Fruit fly (Drosophila melanogaster) whole organism, embryonic: ENCODE results near the gene CG5068.
A peak's percentile ranks its signal among the peaks of the same experiment; 100 is the strongest.

ENCODE experiments used
- B-H1 ChIP-seq: fragments of 200-800 bp; sonication (Bioruptor generic); IDR thresholded peaks from 3 replicates; pipeline ENCODE4 v1.3.6; 2022; ENCODE audit warnings: missing biosample characterization, missing genetic modification characterization
- BEAF-32 ChIP-seq: fragments of 200-800 bp; sonication (Bioruptor generic); optimal IDR thresholded peaks from 3 replicates; lab custom pipeline; 2017; ENCODE audit warnings: missing biosample characterization, missing genetic modification characterization, mild to moderate bottlenecking, moderate library complexity, missing genetic modification reagents
- Blimp-1 ChIP-seq: fragments of 200-800 bp; sonication (Bioruptor generic); optimal IDR thresholded peaks from 3 replicates; lab custom pipeline; 2018; ENCODE audit warnings: missing biosample characterization, missing genetic modification characterization, mild to moderate bottlenecking, moderate library complexity, missing genetic modification reagents
- CG10267 ChIP-seq: fragments of 200-800 bp; sonication (Bioruptor generic); optimal IDR thresholded peaks from 2 replicates; lab custom pipeline; 2018; ENCODE audit warnings: missing biosample characterization, mild to moderate bottlenecking, missing genetic modification characterization, moderate library complexity
- CG10543 ChIP-seq: fragments of 200-800 bp; sonication (Bioruptor generic); optimal IDR thresholded peaks from 3 replicates; lab custom pipeline; 2017; ENCODE audit warnings: missing biosample characterization, mild to moderate bottlenecking, missing genetic modification characterization, moderate library complexity
- CG10979 ChIP-seq: fragments of 200-800 bp; sonication (Bioruptor generic); optimal IDR thresholded peaks from 2 replicates; lab custom pipeline; 2018; ENCODE audit warnings: missing biosample characterization, mild to moderate bottlenecking, missing genetic modification characterization, moderate library complexity
- CG14667 ChIP-seq: fragments of 200-800 bp; sonication (Bioruptor generic); IDR thresholded peaks from 2 replicates; pipeline ENCODE4 v1.3.6; 2022; ENCODE audit warnings: missing biosample characterization, missing genetic modification characterization
- CG1529 ChIP-seq: fragments of 200-800 bp; sonication (Bioruptor generic); optimal IDR thresholded peaks from 3 replicates; lab custom pipeline; 2018; ENCODE audit warnings: missing biosample characterization, missing genetic modification characterization
- CG2120 ChIP-seq: fragments of 200-800 bp; sonication (Bioruptor generic); optimal IDR thresholded peaks from 3 replicates; lab custom pipeline; 2016; ENCODE audit warnings: missing biosample characterization, missing genetic modification characterization
- CG3726 ChIP-seq: fragments of 200-800 bp; sonication (Bioruptor generic); IDR thresholded peaks from 3 replicates; pipeline ENCODE4, ENCODE4 v1.3.6; 2022; ENCODE audit warnings: missing biosample characterization, missing genetic modification characterization
- CG3995 ChIP-seq: fragments of 200-800 bp; sonication (Bioruptor generic); optimal IDR thresholded peaks from 3 replicates; lab custom pipeline; 2016; ENCODE audit warnings: missing biosample characterization, missing genetic modification characterization
- CG4360 ChIP-seq: fragments of 200-800 bp; sonication (Bioruptor generic); IDR thresholded peaks from 2 replicates; pipeline ENCODE4 v1.3.6; 2022; ENCODE audit warnings: missing biosample characterization, missing genetic modification characterization
- CG6272 ChIP-seq: fragments of 200-800 bp; sonication (Bioruptor generic); IDR thresholded peaks from 2 replicates; pipeline ENCODE4 v1.3.6; 2022; ENCODE audit warnings: missing biosample characterization, missing genetic modification characterization
- CG6791 ChIP-seq: fragments of 200-800 bp; sonication (Bioruptor generic); IDR thresholded peaks from 3 replicates; pipeline ENCODE4 v1.3.6; 2022; ENCODE audit warnings: missing biosample characterization, missing genetic modification characterization; ENCODE audit not compliant: partially characterized antibody
- CG8478 ChIP-seq: fragments of >200 bp; optimal IDR thresholded peaks from 2 replicates; lab custom pipeline; 2018
- CG9437 ChIP-seq: fragments of 200-800 bp; sonication (Bioruptor generic); optimal IDR thresholded peaks from 2 replicates; lab custom pipeline; 2018; ENCODE audit warnings: missing biosample characterization, mild to moderate bottlenecking, missing genetic modification characterization
- CG9876 ChIP-seq: fragments of 200-800 bp; sonication (Bioruptor generic); optimal IDR thresholded peaks from 2 replicates; lab custom pipeline; 2016; ENCODE audit warnings: missing biosample characterization, missing genetic modification characterization
- CkIIα-i1 ChIP-seq: fragments of 200-800 bp; sonication (Bioruptor generic); IDR thresholded peaks from 2 replicates; pipeline ENCODE4 v1.3.6; 2022; ENCODE audit warnings: missing biosample characterization, missing genetic modification characterization
- Dll ChIP-seq: fragments of 200-800 bp; sonication (Bioruptor generic); IDR thresholded peaks from 4 replicates; pipeline ENCODE4 v1.3.6; 2022; ENCODE audit warnings: missing biosample characterization, missing genetic modification characterization; ENCODE audit not compliant: partially characterized antibody
- E2f2 ChIP-seq: fragments of 200-800 bp; sonication (Bioruptor generic); IDR thresholded peaks from 2 replicates; pipeline ENCODE4 v1.3.6; 2022; ENCODE audit warnings: missing biosample characterization, missing genetic modification characterization
- Elba2 ChIP-seq: fragments of 200-800 bp; sonication (Bioruptor generic); optimal IDR thresholded peaks from 3 replicates; lab custom pipeline; 2016; ENCODE audit warnings: missing biosample characterization, missing genetic modification characterization
- Hand ChIP-seq: fragments of 200-800 bp; sonication (Bioruptor generic); optimal IDR thresholded peaks from 2 replicates; lab custom pipeline; 2017; ENCODE audit warnings: mild to moderate bottlenecking, missing biosample characterization, missing genetic modification reagents, missing genetic modification characterization
- Hmr ChIP-seq: fragments of 200-800 bp; sonication (Bioruptor generic); optimal IDR thresholded peaks from 3 replicates; lab custom pipeline; 2017; ENCODE audit warnings: mild to moderate bottlenecking, missing biosample characterization, missing genetic modification reagents, missing genetic modification characterization
- Lhr ChIP-seq: fragments of 200-800 bp; sonication (Bioruptor generic); optimal IDR thresholded peaks from 3 replicates; lab custom pipeline; 2017; ENCODE audit warnings: mild to moderate bottlenecking, missing biosample characterization, missing genetic modification reagents, missing genetic modification characterization
- Med ChIP-seq: fragments of 200-800 bp; sonication (Bioruptor generic); peaks from one replicate; lab custom pipeline; 2016; ENCODE audit warnings: missing biosample characterization, missing genetic modification characterization, mild to moderate bottlenecking, inconsistent platforms, moderate library complexity
- Mes4 ChIP-seq: fragments of 200-800 bp; sonication (Bioruptor generic); optimal IDR thresholded peaks from 2 replicates; lab custom pipeline; 2016; ENCODE audit warnings: missing biosample characterization, missing genetic modification characterization
- Oaz ChIP-seq: fragments of 200-800 bp; sonication (Bioruptor generic); IDR thresholded peaks from 2 replicates; pipeline ENCODE4 v1.3.6; 2022; ENCODE audit warnings: missing biosample characterization, missing genetic modification characterization
- Six4 ChIP-seq: fragments of 200-800 bp; sonication (Bioruptor generic); optimal IDR thresholded peaks from 2 replicates; lab custom pipeline; 2016; ENCODE audit warnings: missing biosample characterization, missing genetic modification characterization
- bcd ChIP-seq: fragments of 200-800 bp; sonication (Bioruptor generic); optimal IDR thresholded peaks from 2 replicates; lab custom pipeline; 2017; ENCODE audit warnings: missing biosample characterization, mild to moderate bottlenecking, missing genetic modification characterization
- bsh ChIP-seq, 2 experiments: fragments of 200-800 bp; sonication (Bioruptor generic); optimal IDR thresholded peaks; 2 replicates each; lab custom pipeline; 2017 to 2018; ENCODE audit warnings: mild to moderate bottlenecking in 2 of 2, missing biosample characterization in 2 of 2, missing genetic modification characterization in 2 of 2, moderate library complexity in 1 of 2
- dysf ChIP-seq: fragments of 200-800 bp; sonication (Bioruptor generic); IDR thresholded peaks from 3 replicates; pipeline ENCODE4 v1.3.6; 2022; ENCODE audit warnings: missing biosample characterization, missing genetic modification characterization
- ems ChIP-seq: fragments of 200-800 bp; sonication (Bioruptor generic); optimal IDR thresholded peaks from 3 replicates; lab custom pipeline; 2016; ENCODE audit warnings: missing biosample characterization, missing genetic modification characterization
- eve ChIP-seq, 2 experiments: fragments of >200 bp; optimal IDR thresholded peaks; 2 replicates each; lab custom pipeline; 2017; ENCODE audit warnings: missing biosample characterization in 2 of 2, missing genetic modification characterization in 2 of 2
- grau ChIP-seq: fragments of 200-800 bp; optimal IDR thresholded peaks from 3 replicates; lab custom pipeline; 2019; ENCODE audit warnings: missing biosample characterization, mild to moderate bottlenecking, missing genetic modification characterization, moderate library complexity
- grn ChIP-seq: fragments of 200-800 bp; sonication (Bioruptor generic); optimal IDR thresholded peaks from 3 replicates; lab custom pipeline; 2017; ENCODE audit warnings: missing biosample characterization, missing genetic modification characterization
- ham ChIP-seq: fragments of 200-800 bp; sonication (Bioruptor generic); IDR thresholded peaks from 2 replicates; pipeline ENCODE4 v1.3.6; 2022; ENCODE audit warnings: missing biosample characterization, missing genetic modification characterization
- hb ChIP-seq: fragments of 200-800 bp; sonication (Bioruptor generic); IDR thresholded peaks from 3 replicates; pipeline ENCODE4 v1.3.6; 2022; ENCODE audit warnings: missing biosample characterization, missing genetic modification characterization; ENCODE audit not compliant: partially characterized antibody
- jing ChIP-seq: fragments of 200-800 bp; sonication (Bioruptor generic); optimal IDR thresholded peaks from 2 replicates; lab custom pipeline; 2018; ENCODE audit warnings: missing biosample characterization, mild to moderate bottlenecking, missing genetic modification characterization
- maf-S ChIP-seq: fragments of 200-800 bp; sonication (Bioruptor generic); optimal IDR thresholded peaks from 2 replicates; lab custom pipeline; 2016; ENCODE audit warnings: missing biosample characterization, missing genetic modification characterization
- nmo ChIP-seq: fragments of 200-800 bp; sonication (Bioruptor generic); optimal IDR thresholded peaks from 2 replicates; lab custom pipeline; 2018; ENCODE audit warnings: missing biosample characterization, mild to moderate bottlenecking, missing genetic modification characterization, moderate library complexity
- nom ChIP-seq: fragments of 200-800 bp; sonication (Bioruptor generic); optimal IDR thresholded peaks from 2 replicates; lab custom pipeline; 2017; ENCODE audit warnings: missing biosample characterization, missing genetic modification characterization, mild to moderate bottlenecking, moderate library complexity, missing genetic modification reagents
- p53 ChIP-seq: fragments of 200-800 bp; sonication (Bioruptor generic); optimal IDR thresholded peaks from 2 replicates; lab custom pipeline; 2016; ENCODE audit warnings: missing biosample characterization, missing genetic modification characterization
- pan ChIP-seq, 4 experiments: fragments of >200 bp in 3 of 4; fragments of 200-800 bp in 1 of 4; sonication (Bioruptor generic) in 1 of 4; optimal IDR thresholded peaks in 3 of 4; IDR thresholded peaks in 1 of 4; 2 replicates each; pipeline versions ENCODE4 v1.3.6 to Lab custom; 2017 to 2022; ENCODE audit warnings: missing biosample characterization in 2 of 4, missing genetic modification characterization in 2 of 4, mixed read lengths in 1 of 4
- row ChIP-seq: fragments of 200-800 bp; sonication (Bioruptor generic); IDR thresholded peaks from 3 replicates; pipeline ENCODE4 v1.3.6; 2022; ENCODE audit warnings: missing biosample characterization, missing genetic modification characterization
- schlank ChIP-seq: fragments of 200-800 bp; sonication (Bioruptor generic); optimal IDR thresholded peaks from 2 replicates; lab custom pipeline; 2018; ENCODE audit warnings: missing biosample characterization, mild to moderate bottlenecking, missing genetic modification characterization
- sd ChIP-seq: fragments of 200-800 bp; sonication (Bioruptor generic); optimal IDR thresholded peaks from 3 replicates; lab custom pipeline; 2018; ENCODE audit warnings: missing biosample characterization, mild to moderate bottlenecking, missing genetic modification characterization, moderate library complexity
- sens ChIP-seq: fragments of 200-800 bp; sonication (Bioruptor generic); peaks from one replicate; lab custom pipeline; 2016; ENCODE audit warnings: missing biosample characterization, missing genetic modification characterization
- sqz ChIP-seq: fragments of 200-800 bp; sonication (Bioruptor generic); optimal IDR thresholded peaks from 3 replicates; lab custom pipeline; 2018; ENCODE audit warnings: missing biosample characterization, mild to moderate bottlenecking, missing genetic modification characterization
- stc ChIP-seq: fragments of 200-800 bp; sonication (Bioruptor generic); IDR thresholded peaks from 2 replicates; pipeline ENCODE4 v1.3.6; 2022; ENCODE audit warnings: missing biosample characterization, missing genetic modification characterization
- toy ChIP-seq: fragments of 200-800 bp; sonication (Bioruptor generic); IDR thresholded peaks from 2 replicates; pipeline ENCODE4 v1.3.6; 2022; ENCODE audit warnings: missing biosample characterization, missing genetic modification characterization

The CG5068 gene

DNA sequence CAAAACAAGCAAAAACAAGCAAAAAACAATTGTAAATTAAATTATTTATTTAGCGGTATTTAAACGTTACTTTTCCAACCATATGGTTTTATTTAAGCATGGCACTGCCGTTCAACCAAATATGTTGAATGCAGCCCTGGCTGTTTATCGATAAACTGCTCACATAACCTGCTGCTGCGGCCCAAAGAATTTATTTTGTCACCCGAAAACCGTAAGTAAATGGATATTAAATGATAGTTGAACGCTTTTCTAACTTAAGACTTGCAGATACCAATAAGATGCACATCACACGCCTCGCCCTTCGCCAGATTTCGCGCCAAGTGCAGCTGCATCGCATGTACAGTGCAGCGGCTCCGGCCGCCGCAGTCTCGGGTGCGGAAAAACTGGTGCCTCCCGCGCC is 29.8 kb upstream of the CG5068 start, which contains the start of gene mRpL12 (continued):
- TF ChIP-seq bcd (GFP tag; lab: Kevin White, UChicago) (no peak), BEAF-32 (GFP tag; lab: Kevin White, UChicago) (peak; percentile 30), ham (GFP tag; lab: Robert Waterston, UW) (no peak), jing (GFP tag; lab: Kevin White, UChicago) (no peak), Mes4 (no peak), B-H1 (GFP tag; lab: Robert Waterston, UW) (no peak), Hand (GFP tag; lab: Kevin White, UChicago) (no peak), Lhr (GFP tag; lab: Kevin White, UChicago) (no peak), E2f2 (peak; percentile 52), schlank (tag; lab: Kevin White, UChicago) (no peak), CG3726 (GFP tag; lab: Robert Waterston, UW) (no peak), CG2120 (GFP tag; lab: Kevin White, UChicago) (peak; percentile 23)

DNA sequence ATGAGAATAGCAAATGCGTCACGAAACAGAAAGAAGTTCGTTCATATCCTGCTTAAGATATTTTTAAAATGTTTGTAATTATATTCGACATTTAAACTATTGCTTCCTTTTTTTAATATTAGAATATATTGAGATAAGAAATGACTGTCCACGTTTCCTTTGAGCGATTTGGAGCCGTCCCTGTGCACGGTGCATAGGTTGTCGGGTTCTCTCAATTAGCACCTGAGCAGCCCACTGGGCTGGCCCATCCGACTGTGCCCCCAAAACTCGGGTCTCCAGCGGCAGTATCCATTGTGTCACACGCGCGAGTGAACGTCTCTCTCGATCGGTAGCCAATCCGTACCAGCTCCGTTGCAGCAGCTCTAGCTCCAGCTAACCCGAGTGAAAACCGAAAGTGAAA is 28.0 kb upstream of the CG5068 start, which contains the start of gene CG13313:
Gene CG13313 (plus strand): TSS at position 301 of the 400 bp plus-strand sequence.
- no peak for TF ChIP-seq maf-S (GFP tag; lab: Kevin White, UChicago)
- TF ChIP-seq row (GFP tag; lab: Robert Waterston, UW), result peak; percentile 49
- no peak for TF ChIP-seq CG14667
- TF ChIP-seq stc (GFP tag; lab: Robert Waterston, UW), result no peak
- no peak for TF ChIP-seq pan (optimal IDR thresholded peaks at IDR 0.05; lab: Kevin White, UChicago)
- TF ChIP-seq pan (GFP tag; optimal IDR thresholded peaks at IDR 0.05 in 1 of 2, IDR thresholded peaks at IDR 0.05 in 1 of 2), result no peak
- no peak for TF ChIP-seq ems (GFP tag; lab: Kevin White, UChicago)
- no peak for TF ChIP-seq CkIIα-i1 (GFP tag; lab: Robert Waterston, UW)
- no peak for TF ChIP-seq CG10543 (GFP tag; lab: Kevin White, UChicago)
- TF ChIP-seq CG6791 (GFP tag; lab: Robert Waterston, UW), result peak; percentile 26; the same call in 1 of the 3 replicates
- TF ChIP-seq p53 (GFP tag; lab: Kevin White, UChicago), result no peak
- peak; percentile 51 for TF ChIP-seq Blimp-1 (GFP tag; lab: Kevin White, UChicago)
- peak in 1 of 2 experiments; percentile 8 for TF ChIP-seq bsh (GFP tag; optimal IDR thresholded peaks at IDR 0.05; lab: Kevin White, UChicago)
- no peak for TF ChIP-seq CG6272 (GFP tag; lab: Robert Waterston, UW)
- TF ChIP-seq hb (GFP tag; lab: Robert Waterston, UW), result no peak
- no peak for TF ChIP-seq toy (GFP tag; lab: Robert Waterston, UW)
- no peak for TF ChIP-seq Hmr (GFP tag; lab: Kevin White, UChicago)
- peak; percentile 31 for TF ChIP-seq grau
- TF ChIP-seq sd (tag; lab: Kevin White, UChicago), result no peak
- no peak for TF ChIP-seq Dll
- TF ChIP-seq nom, result no peak
- no peak for TF ChIP-seq CG9437 (GFP tag; lab: Kevin White, UChicago)
- TF ChIP-seq CG10267 (tag; lab: Kevin White, UChicago), result no peak
- TF ChIP-seq eve (GFP tag; optimal IDR thresholded peaks at IDR 0.05; lab: Kevin White, UChicago), result no peak
- peak; percentile 69 for TF ChIP-seq sens (GFP tag; lab: Kevin White, UChicago)
- peak; percentile 13 for TF ChIP-seq nmo (GFP tag; lab: Kevin White, UChicago)
- TF ChIP-seq CG3995 (GFP tag; lab: Kevin White, UChicago), result no peak
- no peak for TF ChIP-seq Six4 (GFP tag; lab: Kevin White, UChicago)
- no peak for TF ChIP-seq Oaz (GFP tag; lab: Robert Waterston, UW)
- TF ChIP-seq dysf (GFP tag; lab: Robert Waterston, UW), result peak; percentile 7; the same call in 1 of the 3 replicates
- TF ChIP-seq Elba2, result no peak
- no peak for TF ChIP-seq CG4360
- TF ChIP-seq CG10979 (tag; lab: Kevin White, UChicago), result peak; percentile 20
- no peak for TF ChIP-seq grn (GFP tag; lab: Kevin White, UChicago)
- no peak for TF ChIP-seq CG9876 (GFP tag; lab: Kevin White, UChicago)
- no peak for TF ChIP-seq CG1529 (GFP tag; lab: Kevin White, UChicago)
- no peak for TF ChIP-seq sqz (GFP tag; lab: Kevin White, UChicago)
- TF ChIP-seq CG8478 (lab: Kevin White, UChicago), result no peak
- peak; percentile 28 for TF ChIP-seq Med (GFP tag; lab: Kevin White, UChicago)
